Worm (Caenorhabditis elegans) whole organism, mixed stage, embryonic: ENCODE measurements around the gene C35D6.13.
"Not testable (repeated sequence)": the region's sequence is repeated elsewhere in the genome, so short reads cannot be mapped to it uniquely, and the experiment has no call there.

Experiments
- M03D4.4 ChIP-seq: sonication (generic microtip); optimal IDR thresholded peaks from 2 replicates; lab custom pipeline; 2017; ENCODE audit warnings: mild to moderate bottlenecking, missing genetic modification characterization, missing compliant biosample characterization
- bed-3 ChIP-seq: fragments of 200-800 bp; sonication (Bioruptor generic); optimal IDR thresholded peaks from 3 replicates; lab custom pipeline; 2018; ENCODE audit warnings: mild to moderate bottlenecking, missing genetic modification characterization, moderate library complexity, missing compliant biosample characterization
- ceh-39 ChIP-seq: fragments of 150-350 bp; optimal IDR thresholded peaks from 2 replicates; lab custom pipeline; 2014; ENCODE audit warnings: missing biosample characterization, missing genetic modification characterization
- ceh-43 ChIP-seq: fragments of 200-800 bp; sonication (Bioruptor generic); optimal IDR thresholded peaks from 2 replicates; lab custom pipeline; 2018; ENCODE audit warnings: mild to moderate bottlenecking, missing genetic modification characterization, moderate library complexity, missing compliant biosample characterization
- ces-1 ChIP-seq: fragments of 150-350 bp; optimal IDR thresholded peaks from 2 replicates; lab custom pipeline; 2014; ENCODE audit warnings: missing biosample characterization, missing genetic modification reagents, missing genetic modification characterization
- cnd-1 ChIP-seq: fragments of 200-800 bp; sonication (Bioruptor generic); optimal IDR thresholded peaks from 2 replicates; lab custom pipeline; 2018; ENCODE audit warnings: mild to moderate bottlenecking, missing genetic modification characterization, missing compliant biosample characterization
- drap-1 ChIP-seq: fragments of 200-800 bp; sonication (Bioruptor generic); optimal IDR thresholded peaks from 3 replicates; lab custom pipeline; 2018; ENCODE audit warnings: mild to moderate bottlenecking, missing genetic modification characterization, missing compliant biosample characterization
- elt-1 ChIP-seq: sonication (generic microtip); optimal IDR thresholded peaks from 2 replicates; lab custom pipeline; 2017; ENCODE audit warnings: missing genetic modification characterization, mild to moderate bottlenecking, missing compliant biosample characterization, antibody characterized with exemption, moderate library complexity, borderline replicate concordance; ENCODE audit not compliant: insufficient read depth
- elt-3 ChIP-seq: fragments of 150-350 bp; optimal IDR thresholded peaks from 2 replicates; lab custom pipeline; 2014; ENCODE audit warnings: missing biosample characterization, missing genetic modification characterization
- flh-1 ChIP-seq: fragments of 200-800 bp; sonication (Bioruptor generic); optimal IDR thresholded peaks from 2 replicates; lab custom pipeline; 2018; ENCODE audit warnings: mild to moderate bottlenecking, missing genetic modification characterization, moderate library complexity, missing compliant biosample characterization
- ham-2 ChIP-seq: fragments of 200-800 bp; sonication (Bioruptor generic); optimal IDR thresholded peaks from 2 replicates; lab custom pipeline; 2018; ENCODE audit warnings: mild to moderate bottlenecking, missing genetic modification characterization, missing compliant biosample characterization
- hlh-1 ChIP-seq: fragments of 150-350 bp; optimal IDR thresholded peaks from 2 replicates; lab custom pipeline; 2014; ENCODE audit warnings: missing biosample characterization, missing genetic modification reagents, missing genetic modification characterization
- lin-13 ChIP-seq: fragments of 150-350 bp; optimal IDR thresholded peaks from 2 replicates; lab custom pipeline; 2014; ENCODE audit warnings: missing biosample characterization, missing genetic modification characterization
- lin-32 ChIP-seq: fragments of 200-800 bp; sonication (Bioruptor generic); optimal IDR thresholded peaks from 2 replicates; lab custom pipeline; 2018; ENCODE audit warnings: mild to moderate bottlenecking, missing genetic modification characterization, missing compliant biosample characterization
- lsy-2 ChIP-seq: fragments of 150-350 bp; optimal IDR thresholded peaks from 2 replicates; lab custom pipeline; 2014; ENCODE audit warnings: missing biosample characterization, missing genetic modification characterization
- mep-1 ChIP-seq: fragments of 150-350 bp; optimal IDR thresholded peaks from 2 replicates; lab custom pipeline; 2017; ENCODE audit warnings: missing biosample characterization, missing genetic modification reagents, missing genetic modification characterization, inconsistent platforms
- mls-2 ChIP-seq: sonication (generic microtip); optimal IDR thresholded peaks from 2 replicates; lab custom pipeline; 2016; ENCODE audit warnings: mild to moderate bottlenecking, missing genetic modification characterization, moderate library complexity, missing compliant biosample characterization
- nhr-12 ChIP-seq: fragments of 150-350 bp; optimal IDR thresholded peaks from 2 replicates; lab custom pipeline; 2014; ENCODE audit warnings: missing biosample characterization, missing genetic modification characterization
- nhr-2 ChIP-seq: fragments of 150-350 bp; optimal IDR thresholded peaks from 2 replicates; lab custom pipeline; 2014; ENCODE audit warnings: missing biosample characterization, missing genetic modification characterization
- nhr-237 ChIP-seq: fragments of 150-350 bp; optimal IDR thresholded peaks from 2 replicates; lab custom pipeline; 2014; ENCODE audit warnings: missing biosample characterization, missing genetic modification characterization
- nhr-28 ChIP-seq: fragments of 150-350 bp; optimal IDR thresholded peaks from 2 replicates; lab custom pipeline; 2014; ENCODE audit warnings: missing biosample characterization, missing genetic modification characterization
- nhr-76 ChIP-seq: sonication (generic microtip); optimal IDR thresholded peaks from 2 replicates; lab custom pipeline; 2017; ENCODE audit warnings: missing biosample characterization, missing genetic modification characterization
- pha-4 ChIP-seq: fragments of 150-350 bp; optimal IDR thresholded peaks from 2 replicates; lab custom pipeline; 2018; ENCODE audit warnings: missing biosample characterization, missing genetic modification reagents, missing genetic modification characterization
- sem-2 ChIP-seq: fragments of 200-800 bp; sonication (Bioruptor generic); optimal IDR thresholded peaks from 2 replicates; lab custom pipeline; 2018; ENCODE audit warnings: mild to moderate bottlenecking, missing genetic modification characterization, missing compliant biosample characterization
- snpc-4 ChIP-seq: fragments of 150-350 bp; optimal IDR thresholded peaks from 2 replicates; lab custom pipeline; 2014; ENCODE audit warnings: missing biosample characterization, missing genetic modification characterization
- sptf-1 ChIP-seq: sonication (generic microtip); optimal IDR thresholded peaks from 2 replicates; lab custom pipeline; 2017; ENCODE audit warnings: mild to moderate bottlenecking, missing genetic modification characterization, moderate library complexity, missing compliant biosample characterization
- unc-39 ChIP-seq: fragments of 150-350 bp; optimal IDR thresholded peaks from 2 replicates; lab custom pipeline; 2014; ENCODE audit warnings: missing biosample characterization, missing genetic modification characterization
- zip-8 ChIP-seq: fragments of 150-350 bp; optimal IDR thresholded peaks from 2 replicates; lab custom pipeline; 2014; ENCODE audit warnings: missing biosample characterization, missing genetic modification characterization

Gene C35D6.13

DNA sequence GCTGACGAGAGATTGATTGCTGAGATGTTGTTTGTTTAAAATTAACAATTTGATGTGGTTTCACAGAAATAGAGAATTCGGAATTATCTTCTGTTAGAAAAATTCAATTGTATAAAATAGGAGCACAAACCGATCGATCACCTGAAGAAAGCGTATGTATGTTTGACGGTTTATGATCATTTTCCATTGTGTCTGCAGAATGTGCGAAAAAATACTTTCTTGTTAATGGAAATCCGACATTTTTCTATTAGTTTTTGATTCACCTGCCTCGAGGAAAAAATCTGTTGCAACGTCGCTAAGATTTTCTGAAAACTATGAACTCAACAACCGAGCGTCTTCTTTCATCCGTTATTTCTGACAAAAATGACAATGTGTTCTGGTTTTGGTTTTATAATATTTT, at the start of gene C35D6.13:
Gene C35D6.13, plus strand, starts transcription at position 301 of the 400 bp plus-strand sequence.
- TF ChIP-seq lin-13 (no peak), zip-8 (tag; lab: Kevin White, UChicago) (no peak), cnd-1 (no peak), ceh-43 (no peak), mls-2 (tag; lab: Kevin White, UChicago) (no peak), sptf-1 (tag; lab: Kevin White, UChicago) (no peak), nhr-237 (no peak), nhr-12 (no peak), bed-3 (GFP tag; lab: Kevin White, UChicago) (no peak)
- TF ChIP-seq, all 35 proteins: peak for 0

DNA sequence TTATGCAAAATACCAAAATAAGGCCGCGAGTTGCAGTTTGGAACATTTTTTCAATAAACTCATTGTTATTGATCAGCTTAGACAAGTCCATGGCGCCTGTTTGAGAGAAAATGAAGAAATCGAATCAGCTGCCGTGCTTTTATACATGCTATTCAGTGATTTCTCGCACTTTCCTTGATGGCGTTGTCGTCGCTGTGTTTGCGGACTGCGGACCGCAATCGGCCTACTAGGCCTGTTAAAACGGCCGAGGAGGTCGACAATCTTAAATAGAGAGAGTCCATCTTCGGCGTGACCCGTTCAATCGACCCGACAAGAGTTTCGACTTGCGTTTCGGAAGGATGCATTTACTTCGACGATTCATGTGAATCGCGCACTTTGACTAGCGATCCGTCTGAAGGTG, 46.1 kb upstream of the C35D6.13 start, which contains the start of gene srz-75:
Gene srz-75, minus strand, starts transcription at position 101 of the 400 bp plus-strand sequence.
- no peak for TF ChIP-seq flh-1

DNA sequence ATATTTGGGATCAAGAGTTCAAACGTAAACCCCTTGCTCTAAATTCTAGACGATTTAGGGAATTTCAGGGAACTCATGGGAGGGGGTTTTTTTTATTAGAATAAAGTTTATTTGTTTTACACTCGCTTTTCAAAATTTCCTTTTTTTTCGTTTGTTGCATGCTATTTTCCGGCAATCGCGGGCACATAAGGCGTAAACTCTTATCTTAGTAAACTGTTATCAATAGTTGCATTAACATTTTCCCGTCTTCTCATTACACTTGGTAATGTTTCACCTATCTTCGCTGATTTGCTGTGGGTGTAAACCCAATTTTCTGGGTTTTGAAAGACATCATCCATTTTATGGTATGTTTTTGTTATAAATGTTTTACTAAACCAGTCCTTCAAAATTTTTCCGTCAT, 42.9 kb upstream of the C35D6.13 start:
- TF ChIP-seq drap-1 (GFP tag; lab: Kevin White, UChicago) = no peak
- no peak for TF ChIP-seq nhr-2 (tag; lab: Kevin White, UChicago)
- TF ChIP-seq bed-3 (GFP tag; lab: Kevin White, UChicago) = no peak
- no peak for TF ChIP-seq M03D4.4 (tag; lab: Kevin White, UChicago)
- TF ChIP-seq snpc-4 (tag; lab: Kevin White, UChicago) = no peak
- no peak for TF ChIP-seq lsy-2 (tag; lab: Kevin White, UChicago)
- TF ChIP-seq elt-3 (tag; lab: Kevin White, UChicago) = no peak
- TF ChIP-seq pha-4 = no peak
- no peak for TF ChIP-seq elt-1
- TF ChIP-seq flh-1 = no peak
- TF ChIP-seq cnd-1 = no peak
- TF ChIP-seq nhr-76 (tag; lab: Kevin White, UChicago) = no peak

DNA sequence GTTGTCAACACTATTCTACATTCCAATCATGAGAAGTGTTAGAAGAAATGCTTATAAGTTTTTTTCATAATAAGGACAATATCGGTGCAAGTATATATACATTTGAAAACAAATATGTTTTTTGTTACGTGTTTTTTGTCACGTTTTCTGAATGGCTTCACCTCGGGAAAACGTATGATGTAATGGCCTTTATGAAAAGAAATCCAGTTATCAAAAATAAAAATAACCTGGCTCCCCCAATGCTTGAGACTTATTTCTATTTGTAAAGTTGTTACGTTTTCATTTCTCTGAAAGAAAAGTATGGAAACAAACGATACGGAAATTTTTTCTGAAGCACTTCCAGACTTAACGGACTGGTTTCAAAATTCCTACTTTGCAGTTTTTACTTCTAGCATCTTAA, 38.0 kb upstream of the C35D6.13 start, which contains the start of gene srz-72:
Gene srz-72, plus strand, starts transcription at position 301 of the 400 bp plus-strand sequence.
- TF ChIP-seq hlh-1 (tag; lab: Kevin White, UChicago) (no peak), nhr-237 (no peak), nhr-2 (tag; lab: Kevin White, UChicago) (no peak), sem-2 (GFP tag; lab: Kevin White, UChicago) (no peak), flh-1 (no peak), nhr-28 (tag; lab: Kevin White, UChicago) (no peak), mep-1 (no peak)

DNA sequence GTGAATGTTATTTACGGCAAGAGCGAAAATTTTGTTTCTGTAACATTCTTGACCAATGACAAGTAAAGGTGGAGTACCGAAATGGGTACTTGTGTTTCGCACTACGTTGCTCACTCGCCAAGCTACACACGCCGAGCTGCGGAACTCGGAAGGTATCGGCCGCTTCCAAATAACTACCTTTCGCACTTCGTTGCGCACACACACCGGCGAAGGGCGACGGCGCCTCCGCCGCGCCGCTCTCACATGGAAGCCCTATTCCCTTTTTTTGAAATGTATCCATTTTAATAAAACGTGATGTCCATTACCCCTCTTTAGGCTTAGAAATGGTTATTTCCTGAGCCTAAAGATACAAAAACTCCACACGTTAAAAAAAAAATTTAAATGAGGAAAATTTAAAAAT, 29.9 kb upstream of the C35D6.13 start:
- TF ChIP-seq mls-2 (tag; lab: Kevin White, UChicago) = no peak
- no peak for TF ChIP-seq M03D4.4 (tag; lab: Kevin White, UChicago)
- TF ChIP-seq nhr-12 = no peak
- TF ChIP-seq lin-32 = no peak
- TF ChIP-seq lsy-2 (tag; lab: Kevin White, UChicago) = no peak
- no peak for TF ChIP-seq unc-39
- no peak for TF ChIP-seq ceh-43
- no peak for TF ChIP-seq snpc-4 (tag; lab: Kevin White, UChicago)
- no peak for TF ChIP-seq lin-13
- no peak for TF ChIP-seq ces-1 (GFP tag; lab: Kevin White, UChicago)
- no peak for TF ChIP-seq sptf-1 (tag; lab: Kevin White, UChicago)
- TF ChIP-seq mep-1 = no peak
- TF ChIP-seq ham-2 = no peak

DNA sequence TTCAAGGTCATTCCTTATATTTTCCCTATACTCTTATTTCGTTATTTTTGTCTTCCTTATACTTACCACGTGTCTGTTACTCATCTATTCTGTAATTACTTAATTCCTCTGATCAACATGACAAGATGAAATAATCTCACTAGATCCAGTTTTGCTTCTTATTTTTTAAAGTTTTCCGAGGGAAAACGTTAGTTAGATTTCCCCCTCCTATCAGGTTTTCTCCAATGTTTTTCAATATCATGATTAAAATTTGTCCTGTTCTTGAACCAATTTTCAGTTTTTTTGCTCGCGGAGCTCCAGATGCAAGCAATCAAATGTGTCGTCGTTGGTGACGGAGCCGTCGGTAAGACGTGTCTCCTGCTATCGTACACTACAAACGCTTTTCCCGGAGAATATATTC, 28.9 kb upstream of the C35D6.13 start, which contains the start of gene rac-2:
Gene rac-2, plus strand, starts transcription at position 301 of the 400 bp plus-strand sequence.
- not testable (repeated sequence) for TF ChIP-seq nhr-28, ceh-39, nhr-2 (tag; lab: Kevin White, UChicago)

DNA sequence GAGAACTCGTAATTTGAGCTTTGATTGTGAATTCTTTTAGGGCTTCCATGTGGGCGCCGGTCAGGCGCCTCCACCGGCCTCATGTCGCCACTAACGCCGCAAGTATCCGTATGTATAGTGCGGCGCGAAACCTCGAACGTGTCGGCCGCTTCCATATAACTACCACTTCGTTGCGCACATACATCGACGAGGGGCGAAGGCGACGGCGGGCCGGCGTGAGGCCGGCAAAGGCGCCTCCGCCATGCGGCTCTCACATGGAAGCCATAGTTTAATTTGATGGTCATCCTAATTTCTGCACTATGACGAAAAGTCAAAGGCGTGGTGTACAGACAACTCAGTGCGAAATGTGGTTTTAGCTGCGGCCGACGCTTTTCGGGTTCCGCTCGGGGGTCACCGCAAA, 26.7 kb upstream of the C35D6.13 start:
- TF ChIP-seq lin-32 (no peak), M03D4.4 (tag; lab: Kevin White, UChicago) (no peak), nhr-28 (tag; lab: Kevin White, UChicago) (no peak), ceh-39 (tag; lab: Kevin White, UChicago) (no peak), nhr-237 (no peak)
